Fruit fly (Drosophila melanogaster): ENCODE measurements around the gene noi.

noi gene

dm6 chr3R:5600361-5601043, 9.2 kb upstream of the noi start (continued):
- TF ChIP-seq hkb (optimal IDR thresholded peaks at IDR 0.05) (no peak), hkb (GFP tag; IDR thresholded peaks at IDR 0.05) (no peak), eve (GFP tag; optimal IDR thresholded peaks at IDR 0.05) (no peak), CHES-1-like (GFP tag; optimal IDR thresholded peaks at IDR 0.05) (peak; percentile 1), pros (GFP tag; optimal IDR thresholded peaks at IDR 0.05) (peak; percentile 87), CG7271 (tag; optimal IDR thresholded peaks at IDR 0.05) (no peak), crp (GFP tag; optimal IDR thresholded peaks at IDR 0.05) (no peak), CG9876 (GFP tag; optimal IDR thresholded peaks at IDR 0.05) (no peak), ase (GFP tag; IDR thresholded peaks at IDR 0.05) (no peak), CG10654 (GFP tag; optimal IDR thresholded peaks at IDR 0.05) (no peak), Side (GFP tag; optimal IDR thresholded peaks at IDR 0.05) (no peak), CG10959 (GFP tag; IDR thresholded peaks at IDR 0.05) (no peak), sens-2 (GFP tag; IDR thresholded peaks at IDR 0.05) (no peak), BEAF-32 (GFP tag; optimal IDR thresholded peaks at IDR 0.05) (no peak), dan (GFP tag; IDR thresholded peaks at IDR 0.05) (no peak), Neu2 (GFP tag; optimal IDR thresholded peaks at IDR 0.05; ENCODE audit: borderline replicate concordance) (no peak), en (GFP tag; optimal IDR thresholded peaks at IDR 0.05) (no peak), aop (GFP tag; IDR thresholded peaks at IDR 0.05) (no peak), maf-S (GFP tag; optimal IDR thresholded peaks at IDR 0.05) (no peak), zen2 (GFP tag; IDR thresholded peaks at IDR 0.05; ENCODE audit: partially characterized antibody) (no peak), zen (tag; optimal IDR thresholded peaks at IDR 0.05) (no peak), stc (GFP tag; IDR thresholded peaks at IDR 0.05) (no peak), corto (GFP tag; optimal IDR thresholded peaks at IDR 0.05) (peak; percentile 55), org-1 (GFP tag; optimal IDR thresholded peaks at IDR 0.05) (no peak), row (GFP tag; IDR thresholded peaks at IDR 0.05) (no peak), fd96Cb (tag; optimal IDR thresholded peaks at IDR 0.05) (no peak), dimm (GFP tag; IDR thresholded peaks at IDR 0.05) (no peak), CG13624 (GFP tag; optimal IDR thresholded peaks at IDR 0.05) (no peak), Sox100B (GFP tag; optimal IDR thresholded peaks at IDR 0.05) (no peak), Scr (GFP tag; IDR thresholded peaks at IDR 0.05; ENCODE audit: partially characterized antibody) (no peak), amos (GFP tag; IDR thresholded peaks at IDR 0.05; ENCODE audit: partially characterized antibody) (no peak), Atf3 (GFP tag; optimal IDR thresholded peaks at IDR 0.05) (no peak), Awh (GFP tag; IDR thresholded peaks at IDR 0.05) (no peak), Sox102F (GFP tag; optimal IDR thresholded peaks at IDR 0.05) (no peak), Sry-δ (GFP tag; optimal IDR thresholded peaks at IDR 0.05) (no peak), insv (GFP tag; optimal IDR thresholded peaks at IDR 0.05) (no peak), CG17802 (tag; optimal IDR thresholded peaks at IDR 0.05) (no peak), toy (GFP tag; IDR thresholded peaks at IDR 0.05) (no peak), NK7.1 (GFP tag; optimal IDR thresholded peaks at IDR 0.05) (no peak), CG14710 (tag; optimal IDR thresholded peaks at IDR 0.05) (no peak), CG17385 (GFP tag; optimal IDR thresholded peaks at IDR 0.05) (no peak), stwl (tag; optimal IDR thresholded peaks at IDR 0.05) (no peak), CG12071 (GFP tag; optimal IDR thresholded peaks at IDR 0.05) (no peak), cwo (GFP tag; optimal IDR thresholded peaks at IDR 0.05) (peak; percentile 48), bab2 (GFP tag; optimal IDR thresholded peaks at IDR 0.05) (no peak), z (GFP tag; IDR thresholded peaks at IDR 0.05) (no peak), esg (GFP tag; conservative IDR thresholded peaks at IDR 0.05) (no peak), Xrp1 (GFP tag; IDR thresholded peaks at IDR 0.05) (no peak), slp2 (GFP tag; optimal IDR thresholded peaks at IDR 0.05) (no peak), yki (optimal IDR thresholded peaks at IDR 0.05) (no peak), Bdp1 (GFP tag; optimal IDR thresholded peaks at IDR 0.05) (no peak), CG14014 (GFP tag; IDR thresholded peaks at IDR 0.05) (no peak)

Measured in whole organism, embryonic.